Fruit fly (Drosophila melanogaster): Measurements from ENCODE around the gene Acbp1.

- TF ChIP-seq CG8478 (optimal IDR thresholded peaks at IDR 0.05) (no peak), CTCF (optimal IDR thresholded peaks at IDR 0.05) (no peak)
Measured at dm6 chr2L:8129996-8130641, 32.1 kb downstream of the Acbp1 start.

Measured in S2 (cell line).